Fruit fly (Drosophila melanogaster) whole organism, pupa: Measurements from ENCODE around the gene milt.

ENCODE experiments used
- CG10348 ChIP-seq: fragments of 200-800 bp; sonication (Bioruptor generic); IDR thresholded peaks from 2 replicates; pipeline ENCODE4 v1.3.6; 2022; ENCODE audit warnings: missing biosample characterization, missing genetic modification characterization
- CG12605 ChIP-seq: fragments of 200-800 bp; sonication (Bioruptor generic); IDR thresholded peaks from 2 replicates; pipeline ENCODE4 v1.3.6; 2022; ENCODE audit warnings: missing biosample characterization, missing genetic modification characterization
- CG13204 ChIP-seq: fragments of 200-800 bp; sonication (Bioruptor generic); optimal IDR thresholded peaks from 2 replicates; lab custom pipeline; 2018; ENCODE audit warnings: missing biosample characterization, mild to moderate bottlenecking, missing genetic modification characterization, moderate library complexity
- CG14655 ChIP-seq: fragments of 200-800 bp; sonication (Bioruptor generic); optimal IDR thresholded peaks from 3 replicates; lab custom pipeline; 2017; ENCODE audit warnings: mild to moderate bottlenecking, missing biosample characterization, missing genetic modification reagents, missing genetic modification characterization
- CG15710 ChIP-seq: fragments of 200-800 bp; sonication (Bioruptor generic); optimal IDR thresholded peaks from 2 replicates; lab custom pipeline; 2018; ENCODE audit warnings: missing biosample characterization, mild to moderate bottlenecking, missing genetic modification characterization, moderate library complexity
- CG17806 ChIP-seq: fragments of 200-800 bp; sonication (Bioruptor generic); optimal IDR thresholded peaks from 2 replicates; lab custom pipeline; 2018; ENCODE audit warnings: missing biosample characterization, mild to moderate bottlenecking, missing genetic modification characterization, moderate library complexity
- CG32121 ChIP-seq: fragments of 200-800 bp; sonication (Bioruptor generic); IDR thresholded peaks from 2 replicates; pipeline ENCODE4 v1.3.6; 2022; ENCODE audit warnings: missing biosample characterization, missing genetic modification characterization
- CG34367 ChIP-seq: fragments of 200-800 bp; sonication (Bioruptor generic); optimal IDR thresholded peaks from 2 replicates; lab custom pipeline; 2018; ENCODE audit warnings: missing biosample characterization, mild to moderate bottlenecking, missing genetic modification characterization
- CG4496 ChIP-seq: fragments of 200-800 bp; sonication (Bioruptor generic); IDR thresholded peaks from 3 replicates; pipeline ENCODE4 v1.3.6; 2022; ENCODE audit warnings: missing biosample characterization, missing genetic modification characterization
- CG8159 ChIP-seq: fragments of 200-800 bp; sonication (Bioruptor generic); optimal IDR thresholded peaks from 3 replicates; lab custom pipeline; 2018; ENCODE audit warnings: missing biosample characterization, mild to moderate bottlenecking, missing genetic modification characterization, moderate library complexity
- CG8301 ChIP-seq: fragments of 200-800 bp; sonication (Bioruptor generic); optimal IDR thresholded peaks from 2 replicates; lab custom pipeline; 2018; ENCODE audit warnings: missing biosample characterization, mild to moderate bottlenecking, missing genetic modification characterization
- CG9948 ChIP-seq: fragments of 200-800 bp; sonication (Bioruptor generic); optimal IDR thresholded peaks from 2 replicates; lab custom pipeline; 2018; ENCODE audit warnings: missing biosample characterization, mild to moderate bottlenecking, missing genetic modification characterization, moderate library complexity
- D1 ChIP-seq: fragments of 200-800 bp; sonication (Bioruptor generic); optimal IDR thresholded peaks from 2 replicates; lab custom pipeline; 2018; ENCODE audit warnings: missing biosample characterization, mild to moderate bottlenecking, missing genetic modification characterization, moderate library complexity
- EcR ChIP-seq: fragments of 200-800 bp; sonication (Bioruptor generic); optimal IDR thresholded peaks from 3 replicates; lab custom pipeline; 2019; ENCODE audit warnings: missing biosample characterization, missing genetic modification characterization, mild to moderate bottlenecking, moderate library complexity, missing genetic modification reagents
- Ets98B ChIP-seq: fragments of 200-800 bp; sonication (Bioruptor generic); IDR thresholded peaks from 2 replicates; pipeline ENCODE4 v1.3.6; 2022; ENCODE audit warnings: missing biosample characterization, missing genetic modification characterization
- Pif1A ChIP-seq: fragments of 200-800 bp; sonication (Bioruptor generic); optimal IDR thresholded peaks from 3 replicates; lab custom pipeline; 2016; ENCODE audit warnings: missing biosample characterization, missing genetic modification characterization
- Pif1B ChIP-seq: fragments of 200-800 bp; sonication (Bioruptor generic); optimal IDR thresholded peaks from 3 replicates; lab custom pipeline; 2016; ENCODE audit warnings: missing biosample characterization, missing genetic modification characterization
- Snoo ChIP-seq: fragments of 200-800 bp; sonication (Bioruptor generic); optimal IDR thresholded peaks from 3 replicates; lab custom pipeline; 2017; ENCODE audit warnings: missing biosample characterization, mild to moderate bottlenecking, missing genetic modification characterization, inconsistent platforms
- fd96Ca ChIP-seq: fragments of 200-800 bp; sonication (Bioruptor generic); IDR thresholded peaks from 3 replicates; pipeline ENCODE4 v1.3.6; 2022; ENCODE audit warnings: missing biosample characterization, missing genetic modification characterization
- gl ChIP-seq: fragments of 200-800 bp; sonication (Bioruptor generic); optimal IDR thresholded peaks from 2 replicates; lab custom pipeline; 2018; ENCODE audit warnings: missing biosample characterization, mild to moderate bottlenecking, missing genetic modification characterization
- rn ChIP-seq: fragments of 200-800 bp; sonication (Bioruptor generic); IDR thresholded peaks from 2 replicates; pipeline ENCODE4 v1.3.6; 2022; ENCODE audit warnings: missing biosample characterization, missing genetic modification characterization

milt gene

DNA sequence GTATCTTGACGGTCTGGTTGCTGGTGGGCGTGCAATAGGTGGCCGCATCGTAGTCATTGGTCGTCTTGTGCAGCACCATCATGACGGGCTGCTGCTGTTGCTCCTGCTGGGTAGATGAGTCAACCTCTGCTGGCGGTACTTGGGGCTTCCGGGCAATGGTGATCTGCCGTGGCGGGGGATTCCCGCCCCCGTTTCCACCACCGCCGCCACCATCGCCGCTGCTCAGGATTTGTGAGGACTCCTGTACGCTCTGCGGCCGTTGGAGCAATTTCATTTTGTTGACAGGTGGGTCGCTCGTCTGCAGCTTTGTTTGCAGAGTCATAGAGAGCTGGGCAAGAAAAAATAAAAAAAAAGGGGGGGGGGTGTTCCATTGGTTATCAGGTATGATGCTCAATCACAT is 11.3 kb upstream of the milt start:
- TF ChIP-seq CG9948 (tag; lab: Kevin White, UChicago) (no peak), gl (tag; lab: Kevin White, UChicago) (no peak), CG12605 (GFP tag; lab: Robert Waterston, UW) (no peak), rn (GFP tag; lab: Robert Waterston, UW) (no peak), CG13204 (no peak), CG8159 (no peak), CG34367 (tag; lab: Kevin White, UChicago) (no peak), fd96Ca (no peak), CG17806 (tag; lab: Kevin White, UChicago) (no peak), Pif1A (GFP tag; lab: Kevin White, UChicago) (no peak), Ets98B (GFP tag; lab: Robert Waterston, UW) (no peak), CG4496 (GFP tag; lab: Robert Waterston, UW) (no peak), CG15710 (no peak), CG10348 (GFP tag; lab: Robert Waterston, UW) (no peak), CG8301 (tag; lab: Kevin White, UChicago) (no peak), CG32121 (no peak), CG14655 (GFP tag; lab: Kevin White, UChicago) (no peak), Pif1B (GFP tag; lab: Kevin White, UChicago) (no peak), D1 (no peak)

- TF ChIP-seq Pif1A (GFP tag; lab: Kevin White, UChicago) (peak; percentile 35), CG17806 (tag; lab: Kevin White, UChicago) (no peak), CG34367 (tag; lab: Kevin White, UChicago) (no peak), CG4496 (GFP tag; lab: Robert Waterston, UW) (peak; percentile 42; the same call in 1 of the 3 replicates), Ets98B (GFP tag; lab: Robert Waterston, UW) (no peak), fd96Ca (no peak), EcR (peak; percentile 2), CG9948 (tag; lab: Kevin White, UChicago) (peak; percentile 2)
Measured at dm6 chr2L:7026988-7027908, 10.4 kb upstream of the milt start, which contains the start of the genes CG31908 and MME1. TSS of gene CG31908 (minus strand) at chr2L:7027389. TSS of gene MME1 (plus strand) at chr2L:7027526.

dm6 chr2L:7028440-7028839 is 9.2 kb upstream of the milt start:
- TF ChIP-seq CG4496 (GFP tag; lab: Robert Waterston, UW) (no peak), Pif1A (GFP tag; lab: Kevin White, UChicago) (no peak), CG8159 (no peak), CG9948 (tag; lab: Kevin White, UChicago) (no peak), Pif1B (GFP tag; lab: Kevin White, UChicago) (no peak), CG8301 (tag; lab: Kevin White, UChicago) (no peak), rn (GFP tag; lab: Robert Waterston, UW) (no peak), D1 (no peak), Snoo (no peak), CG32121 (no peak)

DNA sequence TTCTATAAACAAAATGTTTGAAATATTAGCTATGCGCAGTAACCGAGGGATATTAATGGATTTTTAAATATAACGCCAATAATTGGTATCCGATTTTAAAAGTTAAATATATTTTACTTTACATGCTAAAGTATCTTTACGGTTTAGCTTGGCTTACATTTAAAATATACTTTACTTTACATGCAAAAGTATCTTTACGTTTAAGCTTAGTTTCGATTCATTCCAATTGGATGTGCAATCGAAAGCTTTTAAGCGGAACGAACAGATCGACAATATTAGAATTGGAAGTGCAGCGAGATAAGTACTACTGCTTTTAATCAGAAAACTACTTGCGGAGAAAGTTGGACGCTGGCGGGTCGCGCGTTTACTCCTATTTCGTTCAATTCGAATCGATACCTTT is 8.6 kb upstream of the milt start:
- no peak for TF ChIP-seq Pif1B (GFP tag; lab: Kevin White, UChicago)
- TF ChIP-seq CG8301 (tag; lab: Kevin White, UChicago), result no peak
- no peak for TF ChIP-seq CG4496 (GFP tag; lab: Robert Waterston, UW)
- no peak for TF ChIP-seq gl (tag; lab: Kevin White, UChicago)
- no peak for TF ChIP-seq rn (GFP tag; lab: Robert Waterston, UW)
- TF ChIP-seq CG32121, result no peak
- TF ChIP-seq CG15710, result no peak
- TF ChIP-seq EcR, result no peak
- TF ChIP-seq CG34367 (tag; lab: Kevin White, UChicago), result no peak
- no peak for TF ChIP-seq CG13204
- TF ChIP-seq Snoo, result no peak
- no peak for TF ChIP-seq CG14655 (GFP tag; lab: Kevin White, UChicago)
- no peak for TF ChIP-seq CG10348 (GFP tag; lab: Robert Waterston, UW)
- TF ChIP-seq Ets98B (GFP tag; lab: Robert Waterston, UW), result no peak
- TF ChIP-seq D1, result no peak
- no peak for TF ChIP-seq fd96Ca
- no peak for TF ChIP-seq CG17806 (tag; lab: Kevin White, UChicago)
- TF ChIP-seq CG12605 (GFP tag; lab: Robert Waterston, UW), result no peak
- TF ChIP-seq CG8159, result no peak
- TF ChIP-seq Pif1A (GFP tag; lab: Kevin White, UChicago), result no peak

DNA sequence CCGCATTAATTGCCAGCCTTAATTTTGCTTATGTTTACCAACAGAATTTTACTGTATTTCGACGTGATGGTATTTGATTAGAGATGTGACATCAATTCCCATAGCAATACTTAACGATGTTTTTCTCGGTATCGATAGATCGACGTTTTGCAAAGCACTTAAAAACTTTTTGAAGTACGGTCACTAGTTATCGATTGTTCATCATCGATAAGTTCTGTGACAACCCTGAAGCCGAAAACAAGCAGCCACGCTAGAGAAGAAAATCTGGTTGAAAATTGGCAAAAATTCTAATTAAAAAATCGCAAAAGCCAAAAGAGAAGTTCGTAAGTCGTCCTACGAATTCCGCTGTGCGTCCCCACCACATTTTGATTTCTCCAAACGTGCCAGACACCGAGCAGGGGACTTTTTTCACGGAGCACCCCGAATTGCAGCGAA is 5.1 kb upstream of the milt start, which contains the start of the genes Rab30 and Caper:
Rab30 (minus strand) TSS at position 90 of the 435 bp plus-strand sequence.
Caper (plus strand) TSS at position 205 of the 435 bp plus-strand sequence.
- TF ChIP-seq CG4496 (GFP tag; lab: Robert Waterston, UW) (peak; percentile 61), CG10348 (GFP tag; lab: Robert Waterston, UW) (0 out of 2 replicates have a peak, but pooled peaks have one; percentile 16), CG8301 (tag; lab: Kevin White, UChicago) (no peak), Ets98B (GFP tag; lab: Robert Waterston, UW) (peak; percentile 63), gl (tag; lab: Kevin White, UChicago) (no peak), rn (GFP tag; lab: Robert Waterston, UW) (no peak), Snoo (no peak), D1 (no peak), CG17806 (tag; lab: Kevin White, UChicago) (no peak), fd96Ca (no peak; the same call in 2 of the 3 replicates)
